Fruit fly (Drosophila melanogaster) whole organism, adult: ENCODE measurements around the gene CG31076.

Source experiments
- CG7045 ChIP-seq: fragments of 200-800 bp; sonication (Bioruptor generic); optimal IDR thresholded peaks from 2 replicates; lab custom pipeline; 2017; ENCODE audit warnings: missing biosample characterization, mild to moderate bottlenecking, missing genetic modification characterization
- bab1 ChIP-seq: fragments of 200-800 bp; sonication (Bioruptor generic); optimal IDR thresholded peaks from 3 replicates; lab custom pipeline; 2019; ENCODE audit warnings: missing biosample characterization, mild to moderate bottlenecking, missing genetic modification characterization, moderate library complexity

dm6 chr3R:27019701-27020172 is 30.1 kb upstream of the CG31076 start, which contains the start of gene CG17191:
- TF ChIP-seq CG7045 (GFP tag; lab: Kevin White, UChicago) (no peak), bab1 (no peak)
